Worm (Caenorhabditis elegans): ENCODE results near the gene cpsf-1.

DNA sequence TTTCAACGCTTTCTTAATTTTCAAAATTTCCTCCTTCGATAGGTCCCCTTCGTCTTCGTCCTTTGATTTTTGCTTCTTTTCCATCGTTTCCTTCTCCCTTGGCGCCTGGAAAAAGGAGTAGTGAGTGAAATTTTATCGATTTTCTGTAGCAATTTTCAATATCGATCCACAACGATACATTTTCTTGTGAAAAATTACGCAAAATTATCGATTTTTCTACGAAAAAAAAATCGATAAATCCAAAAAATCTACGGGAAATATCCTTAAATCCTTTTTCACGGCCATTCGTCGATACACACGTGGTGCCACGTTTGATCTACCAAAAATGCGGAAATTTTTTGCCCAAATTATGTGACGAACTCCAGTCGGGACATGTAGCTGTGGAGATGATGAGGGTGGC is 61.7 kb downstream of the cpsf-1 start:
- TF ChIP-seq die-1 (tag; optimal IDR thresholded peaks at IDR 0.05) (no peak), lin-35 (GFP tag; optimal IDR thresholded peaks at IDR 0.05) (no peak), madf-3 (GFP tag; IDR thresholded peaks at IDR 0.05) (no peak), efl-1 (GFP tag; optimal IDR thresholded peaks at IDR 0.05) (no peak), ama-1 (optimal IDR thresholded peaks at IDR 0.05) (no peak), ama-1 (GFP tag; optimal IDR thresholded peaks at IDR 0.05) (no peak), Y53G8AR.9 (GFP tag; conservative IDR thresholded peaks at IDR 0.05) (no peak)

Measured in whole organism, young adult.